Worm (Caenorhabditis elegans) whole organism, mixed stage, embryonic: ENCODE data around the gene skn-1.

Experiments used
- M03D4.4 ChIP-seq: sonication (generic microtip); optimal IDR thresholded peaks from 2 replicates; lab custom pipeline; 2017; ENCODE audit warnings: mild to moderate bottlenecking, missing genetic modification characterization, missing compliant biosample characterization
- blmp-1 ChIP-seq: fragments of 150-350 bp; optimal IDR thresholded peaks from 2 replicates; lab custom pipeline; 2014; ENCODE audit warnings: missing biosample characterization, missing genetic modification characterization
- ceh-39 ChIP-seq: fragments of 150-350 bp; optimal IDR thresholded peaks from 2 replicates; lab custom pipeline; 2014; ENCODE audit warnings: missing biosample characterization, missing genetic modification characterization
- ceh-43 ChIP-seq: fragments of 200-800 bp; sonication (Bioruptor generic); optimal IDR thresholded peaks from 2 replicates; lab custom pipeline; 2018; ENCODE audit warnings: mild to moderate bottlenecking, missing genetic modification characterization, moderate library complexity, missing compliant biosample characterization
- ceh-83 ChIP-seq: fragments of 200-800 bp; sonication (Bioruptor generic); optimal IDR thresholded peaks from 2 replicates; lab custom pipeline; 2018; ENCODE audit warnings: mild to moderate bottlenecking, missing genetic modification characterization, missing compliant biosample characterization
- ces-1 ChIP-seq: fragments of 150-350 bp; optimal IDR thresholded peaks from 2 replicates; lab custom pipeline; 2014; ENCODE audit warnings: missing biosample characterization, missing genetic modification reagents, missing genetic modification characterization
- cnd-1 ChIP-seq: fragments of 200-800 bp; sonication (Bioruptor generic); optimal IDR thresholded peaks from 2 replicates; lab custom pipeline; 2018; ENCODE audit warnings: mild to moderate bottlenecking, missing genetic modification characterization, missing compliant biosample characterization
- drap-1 ChIP-seq: fragments of 200-800 bp; sonication (Bioruptor generic); optimal IDR thresholded peaks from 3 replicates; lab custom pipeline; 2018; ENCODE audit warnings: mild to moderate bottlenecking, missing genetic modification characterization, missing compliant biosample characterization
- elt-1 ChIP-seq: sonication (generic microtip); optimal IDR thresholded peaks from 2 replicates; lab custom pipeline; 2017; ENCODE audit warnings: missing genetic modification characterization, mild to moderate bottlenecking, missing compliant biosample characterization, antibody characterized with exemption, moderate library complexity, borderline replicate concordance; ENCODE audit not compliant: insufficient read depth
- elt-3 ChIP-seq: fragments of 150-350 bp; optimal IDR thresholded peaks from 2 replicates; lab custom pipeline; 2014; ENCODE audit warnings: missing biosample characterization, missing genetic modification characterization
- flh-1 ChIP-seq: fragments of 200-800 bp; sonication (Bioruptor generic); optimal IDR thresholded peaks from 2 replicates; lab custom pipeline; 2018; ENCODE audit warnings: mild to moderate bottlenecking, missing genetic modification characterization, moderate library complexity, missing compliant biosample characterization
- ham-2 ChIP-seq: fragments of 200-800 bp; sonication (Bioruptor generic); optimal IDR thresholded peaks from 2 replicates; lab custom pipeline; 2018; ENCODE audit warnings: mild to moderate bottlenecking, missing genetic modification characterization, missing compliant biosample characterization
- hlh-1 ChIP-seq: fragments of 150-350 bp; optimal IDR thresholded peaks from 2 replicates; lab custom pipeline; 2014; ENCODE audit warnings: missing biosample characterization, missing genetic modification reagents, missing genetic modification characterization
- lin-13 ChIP-seq: fragments of 150-350 bp; optimal IDR thresholded peaks from 2 replicates; lab custom pipeline; 2014; ENCODE audit warnings: missing biosample characterization, missing genetic modification characterization
- lin-32 ChIP-seq: fragments of 200-800 bp; sonication (Bioruptor generic); optimal IDR thresholded peaks from 2 replicates; lab custom pipeline; 2018; ENCODE audit warnings: mild to moderate bottlenecking, missing genetic modification characterization, missing compliant biosample characterization
- lsy-2 ChIP-seq: fragments of 150-350 bp; optimal IDR thresholded peaks from 2 replicates; lab custom pipeline; 2014; ENCODE audit warnings: missing biosample characterization, missing genetic modification characterization
- mab-5 ChIP-seq: fragments of 150-350 bp; optimal IDR thresholded peaks from 2 replicates; lab custom pipeline; 2014; ENCODE audit warnings: missing biosample characterization, missing genetic modification characterization
- mep-1 ChIP-seq: fragments of 150-350 bp; optimal IDR thresholded peaks from 2 replicates; lab custom pipeline; 2017; ENCODE audit warnings: missing biosample characterization, missing genetic modification reagents, missing genetic modification characterization, inconsistent platforms
- mls-2 ChIP-seq: sonication (generic microtip); optimal IDR thresholded peaks from 2 replicates; lab custom pipeline; 2016; ENCODE audit warnings: mild to moderate bottlenecking, missing genetic modification characterization, moderate library complexity, missing compliant biosample characterization
- nhr-12 ChIP-seq: fragments of 150-350 bp; optimal IDR thresholded peaks from 2 replicates; lab custom pipeline; 2014; ENCODE audit warnings: missing biosample characterization, missing genetic modification characterization
- nhr-2 ChIP-seq: fragments of 150-350 bp; optimal IDR thresholded peaks from 2 replicates; lab custom pipeline; 2014; ENCODE audit warnings: missing biosample characterization, missing genetic modification characterization
- nhr-237 ChIP-seq: fragments of 150-350 bp; optimal IDR thresholded peaks from 2 replicates; lab custom pipeline; 2014; ENCODE audit warnings: missing biosample characterization, missing genetic modification characterization
- nhr-28 ChIP-seq: fragments of 150-350 bp; optimal IDR thresholded peaks from 2 replicates; lab custom pipeline; 2014; ENCODE audit warnings: missing biosample characterization, missing genetic modification characterization
- nhr-76 ChIP-seq: sonication (generic microtip); optimal IDR thresholded peaks from 2 replicates; lab custom pipeline; 2017; ENCODE audit warnings: missing biosample characterization, missing genetic modification characterization
- pha-4 ChIP-seq: fragments of 150-350 bp; optimal IDR thresholded peaks from 2 replicates; lab custom pipeline; 2018; ENCODE audit warnings: missing biosample characterization, missing genetic modification reagents, missing genetic modification characterization
- sem-2 ChIP-seq: fragments of 200-800 bp; sonication (Bioruptor generic); optimal IDR thresholded peaks from 2 replicates; lab custom pipeline; 2018; ENCODE audit warnings: mild to moderate bottlenecking, missing genetic modification characterization, missing compliant biosample characterization
- snpc-4 ChIP-seq: fragments of 150-350 bp; optimal IDR thresholded peaks from 2 replicates; lab custom pipeline; 2014; ENCODE audit warnings: missing biosample characterization, missing genetic modification characterization
- sptf-1 ChIP-seq: sonication (generic microtip); optimal IDR thresholded peaks from 2 replicates; lab custom pipeline; 2017; ENCODE audit warnings: mild to moderate bottlenecking, missing genetic modification characterization, moderate library complexity, missing compliant biosample characterization
- tbx-8 ChIP-seq: fragments of 200-800 bp; sonication (Bioruptor generic); optimal IDR thresholded peaks from 2 replicates; lab custom pipeline; 2018; ENCODE audit warnings: mild to moderate bottlenecking, missing genetic modification characterization, moderate library complexity, missing compliant biosample characterization
- unc-120 ChIP-seq: sonication (generic microtip); optimal IDR thresholded peaks from 2 replicates; lab custom pipeline; 2017; ENCODE audit warnings: missing genetic modification characterization, missing compliant biosample characterization; ENCODE audit not compliant: poor library complexity, severe bottlenecking
- unc-39 ChIP-seq: fragments of 150-350 bp; optimal IDR thresholded peaks from 2 replicates; lab custom pipeline; 2014; ENCODE audit warnings: missing biosample characterization, missing genetic modification characterization
- unc-62 ChIP-seq: fragments of 150-350 bp; optimal IDR thresholded peaks from 2 replicates; lab custom pipeline; 2014; ENCODE audit warnings: missing biosample characterization, missing genetic modification reagents, missing genetic modification characterization
- zip-8 ChIP-seq: fragments of 150-350 bp; optimal IDR thresholded peaks from 2 replicates; lab custom pipeline; 2014; ENCODE audit warnings: missing biosample characterization, missing genetic modification characterization

Gene skn-1

DNA sequence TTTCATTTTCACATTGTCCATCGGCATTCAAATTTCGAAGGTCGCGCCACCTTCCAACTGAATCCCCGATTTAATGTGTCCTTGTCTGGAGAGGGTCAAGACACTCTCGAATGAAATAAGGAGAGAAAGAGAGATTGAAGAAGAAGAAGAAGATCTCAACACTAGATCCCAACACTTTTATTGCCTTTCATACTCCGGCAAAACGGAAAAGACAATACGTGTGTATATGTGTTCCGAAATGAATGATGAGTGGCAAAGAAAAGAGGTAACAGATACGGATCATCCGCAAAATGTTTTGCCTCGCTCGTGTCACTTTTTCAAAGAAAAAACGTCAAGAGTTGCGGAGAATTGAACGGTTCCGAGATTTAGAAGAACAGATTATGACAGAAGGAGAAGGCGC lies 40.2 kb upstream of the skn-1 start:
- TF ChIP-seq unc-62 (GFP tag; lab: Kevin White, UChicago): peak; percentile 82
- no peak for TF ChIP-seq mab-5 (tag; lab: Kevin White, UChicago)
- no peak for TF ChIP-seq nhr-76 (tag; lab: Kevin White, UChicago)
- no peak for TF ChIP-seq nhr-237
- no peak for TF ChIP-seq lin-13 (tag; lab: Kevin White, UChicago)
- TF ChIP-seq blmp-1: peak; percentile 63
- peak; percentile 67 for TF ChIP-seq elt-1 (tag; lab: Kevin White, UChicago)
- TF ChIP-seq ham-2 (GFP tag; lab: Kevin White, UChicago): peak; percentile 16

DNA sequence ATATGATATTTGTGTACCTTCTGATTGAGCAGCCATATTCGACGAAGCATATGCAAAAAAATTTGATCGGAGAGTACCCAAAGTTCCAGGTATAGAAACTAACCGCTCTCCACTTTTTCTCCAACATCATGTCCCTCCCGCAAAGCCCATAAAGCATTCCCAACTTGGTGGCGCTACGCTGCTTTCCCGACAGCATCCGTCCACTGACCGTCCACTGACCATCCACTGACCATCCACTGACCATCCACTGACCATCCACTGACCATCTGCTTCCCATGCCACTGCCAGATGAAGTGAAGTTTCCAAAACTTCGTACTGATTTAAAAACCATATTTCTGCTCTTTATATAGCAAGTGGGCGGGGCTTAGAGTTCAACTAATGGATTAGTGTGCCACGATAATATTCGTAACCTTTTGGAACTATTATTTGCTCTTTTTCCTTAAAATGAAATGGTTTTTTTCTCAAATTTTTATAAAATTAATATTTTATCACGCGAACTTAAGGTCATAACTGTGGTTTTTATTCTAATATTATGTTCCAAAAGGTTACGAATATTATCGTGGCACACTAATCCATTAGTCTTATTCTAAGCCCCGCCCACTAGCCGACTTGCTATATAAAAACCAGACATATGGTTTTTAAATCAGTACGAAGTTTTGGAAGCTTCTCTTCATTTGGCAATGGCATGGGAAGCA lies 30.3 kb upstream of the skn-1 start, which contains the start of gene C55C3.8:
TSS of gene C55C3.8 (plus strand) at position 645 of the 695 bp plus-strand sequence.
- TF ChIP-seq ceh-83 (GFP tag; lab: Kevin White, UChicago): no peak
- no peak for TF ChIP-seq nhr-76 (tag; lab: Kevin White, UChicago)
- TF ChIP-seq unc-62 (GFP tag; lab: Kevin White, UChicago): no peak
- TF ChIP-seq lin-13 (tag; lab: Kevin White, UChicago): no peak
- TF ChIP-seq hlh-1: no peak
- no peak for TF ChIP-seq M03D4.4
- no peak for TF ChIP-seq snpc-4 (tag; lab: Kevin White, UChicago)
- no peak for TF ChIP-seq ces-1 (GFP tag; lab: Kevin White, UChicago)
- no peak for TF ChIP-seq lin-32 (GFP tag; lab: Kevin White, UChicago)
- TF ChIP-seq zip-8 (tag; lab: Kevin White, UChicago): no peak
- TF ChIP-seq nhr-2 (tag; lab: Kevin White, UChicago): no peak
- TF ChIP-seq elt-1 (tag; lab: Kevin White, UChicago): no peak
- no peak for TF ChIP-seq unc-120 (tag; lab: Kevin White, UChicago)

DNA sequence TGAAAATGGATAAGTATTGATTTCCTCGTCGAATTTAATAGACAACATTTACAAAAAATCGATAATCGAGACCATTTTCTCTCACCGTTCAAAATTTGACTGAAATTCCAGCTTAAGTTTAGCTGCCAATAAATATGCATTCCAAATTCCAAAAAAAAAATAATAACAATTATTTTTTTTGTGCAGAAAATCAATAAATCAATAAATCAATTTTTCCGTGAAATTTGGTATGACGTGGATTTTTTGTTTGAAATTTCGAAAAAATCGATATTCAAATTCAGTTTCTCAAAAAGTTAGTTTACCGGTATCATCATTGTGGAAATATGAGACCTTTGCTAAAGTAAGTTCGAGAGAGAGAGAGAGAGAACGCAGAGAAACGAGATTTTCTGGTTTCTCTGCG lies 24.8 kb upstream of the skn-1 start, which contains the start of gene C55C3.3:
TSS of gene C55C3.3 (plus strand) at position 274 of the 400 bp plus-strand sequence.
- TF ChIP-seq nhr-12 (tag; lab: Kevin White, UChicago) (no peak), lsy-2 (tag; lab: Kevin White, UChicago) (no peak), ceh-43 (no peak), unc-62 (GFP tag; lab: Kevin White, UChicago) (no peak), drap-1 (GFP tag; lab: Kevin White, UChicago) (no peak), nhr-28 (tag; lab: Kevin White, UChicago) (no peak), cnd-1 (no peak), mep-1 (tag; lab: Kevin White, UChicago) (no peak), ceh-83 (GFP tag; lab: Kevin White, UChicago) (no peak), flh-1 (GFP tag; lab: Kevin White, UChicago) (no peak)
- TF ChIP-seq, all 35 proteins: peak for 0

- no peak for TF ChIP-seq pha-4
- no peak for TF ChIP-seq ceh-83 (GFP tag; lab: Kevin White, UChicago)
- TF ChIP-seq sem-2: no peak
- TF ChIP-seq M03D4.4: no peak
- no peak for TF ChIP-seq elt-3 (tag; lab: Kevin White, UChicago)
- TF ChIP-seq ceh-39: no peak
- TF ChIP-seq zip-8 (tag; lab: Kevin White, UChicago): no peak
- no peak for TF ChIP-seq snpc-4 (tag; lab: Kevin White, UChicago)
- no peak for TF ChIP-seq nhr-2 (tag; lab: Kevin White, UChicago)
- no peak for TF ChIP-seq ham-2 (GFP tag; lab: Kevin White, UChicago)
- TF ChIP-seq lin-13 (tag; lab: Kevin White, UChicago): no peak
- TF ChIP-seq tbx-8 (GFP tag; lab: Kevin White, UChicago): no peak
- no peak for TF ChIP-seq ces-1 (GFP tag; lab: Kevin White, UChicago)
- TF ChIP-seq nhr-28 (tag; lab: Kevin White, UChicago): no peak
- TF ChIP-seq mls-2 (tag; lab: Kevin White, UChicago): no peak
- TF ChIP-seq unc-39 (tag; lab: Kevin White, UChicago): no peak
- no peak for TF ChIP-seq nhr-12 (tag; lab: Kevin White, UChicago)
- no peak for TF ChIP-seq sptf-1 (tag; lab: Kevin White, UChicago)
- TF ChIP-seq cnd-1: no peak
Measured at ce11 chrIV:5682547-5683234, 22.5 kb upstream of the skn-1 start, which contains the start of the genes C55C3.7 and C55C3.6. Gene C55C3.7 (minus strand): TSS chrIV:5682647. Gene C55C3.6 (plus strand): TSS chrIV:5683184.
